Fruit fly (Drosophila melanogaster) whole organism, pupa: Measurements from ENCODE around the gene Sfp33A1.

Source experiments
- CG10348 ChIP-seq: fragments of 200-800 bp; sonication (Bioruptor generic); IDR thresholded peaks from 2 replicates; pipeline ENCODE4 v1.3.6; 2022; ENCODE audit warnings: missing biosample characterization, missing genetic modification characterization
- CG12605 ChIP-seq: fragments of 200-800 bp; sonication (Bioruptor generic); IDR thresholded peaks from 2 replicates; pipeline ENCODE4 v1.3.6; 2022; ENCODE audit warnings: missing biosample characterization, missing genetic modification characterization
- CG13204 ChIP-seq: fragments of 200-800 bp; sonication (Bioruptor generic); optimal IDR thresholded peaks from 2 replicates; lab custom pipeline; 2018; ENCODE audit warnings: missing biosample characterization, mild to moderate bottlenecking, missing genetic modification characterization, moderate library complexity
- CG14655 ChIP-seq: fragments of 200-800 bp; sonication (Bioruptor generic); optimal IDR thresholded peaks from 3 replicates; lab custom pipeline; 2017; ENCODE audit warnings: mild to moderate bottlenecking, missing biosample characterization, missing genetic modification reagents, missing genetic modification characterization
- CG15710 ChIP-seq: fragments of 200-800 bp; sonication (Bioruptor generic); optimal IDR thresholded peaks from 2 replicates; lab custom pipeline; 2018; ENCODE audit warnings: missing biosample characterization, mild to moderate bottlenecking, missing genetic modification characterization, moderate library complexity
- CG17806 ChIP-seq: fragments of 200-800 bp; sonication (Bioruptor generic); optimal IDR thresholded peaks from 2 replicates; lab custom pipeline; 2018; ENCODE audit warnings: missing biosample characterization, mild to moderate bottlenecking, missing genetic modification characterization, moderate library complexity
- CG32121 ChIP-seq: fragments of 200-800 bp; sonication (Bioruptor generic); IDR thresholded peaks from 2 replicates; pipeline ENCODE4 v1.3.6; 2022; ENCODE audit warnings: missing biosample characterization, missing genetic modification characterization
- CG34367 ChIP-seq: fragments of 200-800 bp; sonication (Bioruptor generic); optimal IDR thresholded peaks from 2 replicates; lab custom pipeline; 2018; ENCODE audit warnings: missing biosample characterization, mild to moderate bottlenecking, missing genetic modification characterization
- CG4496 ChIP-seq: fragments of 200-800 bp; sonication (Bioruptor generic); IDR thresholded peaks from 3 replicates; pipeline ENCODE4 v1.3.6; 2022; ENCODE audit warnings: missing biosample characterization, missing genetic modification characterization
- CG8159 ChIP-seq: fragments of 200-800 bp; sonication (Bioruptor generic); optimal IDR thresholded peaks from 3 replicates; lab custom pipeline; 2018; ENCODE audit warnings: missing biosample characterization, mild to moderate bottlenecking, missing genetic modification characterization, moderate library complexity
- CG8301 ChIP-seq: fragments of 200-800 bp; sonication (Bioruptor generic); optimal IDR thresholded peaks from 2 replicates; lab custom pipeline; 2018; ENCODE audit warnings: missing biosample characterization, mild to moderate bottlenecking, missing genetic modification characterization
- CG9948 ChIP-seq: fragments of 200-800 bp; sonication (Bioruptor generic); optimal IDR thresholded peaks from 2 replicates; lab custom pipeline; 2018; ENCODE audit warnings: missing biosample characterization, mild to moderate bottlenecking, missing genetic modification characterization, moderate library complexity
- D1 ChIP-seq: fragments of 200-800 bp; sonication (Bioruptor generic); optimal IDR thresholded peaks from 2 replicates; lab custom pipeline; 2018; ENCODE audit warnings: missing biosample characterization, mild to moderate bottlenecking, missing genetic modification characterization, moderate library complexity
- EcR ChIP-seq: fragments of 200-800 bp; sonication (Bioruptor generic); optimal IDR thresholded peaks from 3 replicates; lab custom pipeline; 2019; ENCODE audit warnings: missing biosample characterization, missing genetic modification characterization, mild to moderate bottlenecking, moderate library complexity, missing genetic modification reagents
- Ets98B ChIP-seq: fragments of 200-800 bp; sonication (Bioruptor generic); IDR thresholded peaks from 2 replicates; pipeline ENCODE4 v1.3.6; 2022; ENCODE audit warnings: missing biosample characterization, missing genetic modification characterization
- Pif1A ChIP-seq: fragments of 200-800 bp; sonication (Bioruptor generic); optimal IDR thresholded peaks from 3 replicates; lab custom pipeline; 2016; ENCODE audit warnings: missing biosample characterization, missing genetic modification characterization
- Pif1B ChIP-seq: fragments of 200-800 bp; sonication (Bioruptor generic); optimal IDR thresholded peaks from 3 replicates; lab custom pipeline; 2016; ENCODE audit warnings: missing biosample characterization, missing genetic modification characterization
- Snoo ChIP-seq: fragments of 200-800 bp; sonication (Bioruptor generic); optimal IDR thresholded peaks from 3 replicates; lab custom pipeline; 2017; ENCODE audit warnings: missing biosample characterization, mild to moderate bottlenecking, missing genetic modification characterization, inconsistent platforms
- fd96Ca ChIP-seq: fragments of 200-800 bp; sonication (Bioruptor generic); IDR thresholded peaks from 3 replicates; pipeline ENCODE4 v1.3.6; 2022; ENCODE audit warnings: missing biosample characterization, missing genetic modification characterization
- gl ChIP-seq: fragments of 200-800 bp; sonication (Bioruptor generic); optimal IDR thresholded peaks from 2 replicates; lab custom pipeline; 2018; ENCODE audit warnings: missing biosample characterization, mild to moderate bottlenecking, missing genetic modification characterization
- rn ChIP-seq: fragments of 200-800 bp; sonication (Bioruptor generic); IDR thresholded peaks from 2 replicates; pipeline ENCODE4 v1.3.6; 2022; ENCODE audit warnings: missing biosample characterization, missing genetic modification characterization

Sfp33A1 gene

dm6 chr2L:11754402-11754801 lies at the start of gene Sfp33A1:
Gene Sfp33A1, minus strand, starts transcription at chr2L:11754502.
- TF ChIP-seq CG17806, result no peak
- TF ChIP-seq D1, result no peak
- no peak for TF ChIP-seq Pif1A (GFP tag; lab: Kevin White, UChicago)
- TF ChIP-seq fd96Ca (GFP tag; lab: Robert Waterston, UW), result no peak
- TF ChIP-seq CG13204 (GFP tag; lab: Kevin White, UChicago), result no peak
- no peak for TF ChIP-seq CG32121 (GFP tag; lab: Robert Waterston, UW)

- TF ChIP-seq gl, result no peak
- no peak for TF ChIP-seq CG32121 (GFP tag; lab: Robert Waterston, UW)
- TF ChIP-seq Pif1B (GFP tag; lab: Kevin White, UChicago), result no peak
- no peak for TF ChIP-seq Pif1A (GFP tag; lab: Kevin White, UChicago)
- no peak for TF ChIP-seq CG9948 (tag; lab: Kevin White, UChicago)
- TF ChIP-seq CG12605 (GFP tag; lab: Robert Waterston, UW), result no peak
- no peak for TF ChIP-seq CG8159 (tag; lab: Kevin White, UChicago)
- TF ChIP-seq CG14655, result no peak
- no peak for TF ChIP-seq CG4496
- no peak for TF ChIP-seq fd96Ca (GFP tag; lab: Robert Waterston, UW)
- TF ChIP-seq Ets98B (GFP tag; lab: Robert Waterston, UW), result no peak
- TF ChIP-seq CG13204 (GFP tag; lab: Kevin White, UChicago), result no peak
- TF ChIP-seq CG8301 (tag; lab: Kevin White, UChicago), result no peak
- no peak for TF ChIP-seq CG34367
- no peak for TF ChIP-seq EcR (GFP tag; lab: Kevin White, UChicago)
- TF ChIP-seq CG15710 (tag; lab: Kevin White, UChicago), result no peak
- TF ChIP-seq D1, result no peak
- no peak for TF ChIP-seq CG10348 (GFP tag; lab: Robert Waterston, UW)
Measured at dm6 chr2L:11797127-11797526, 42.8 kb upstream of the Sfp33A1 start.

- TF ChIP-seq CG34367, result no peak
- TF ChIP-seq CG4496, result no peak
- TF ChIP-seq CG10348 (GFP tag; lab: Robert Waterston, UW), result no peak
- TF ChIP-seq CG8301 (tag; lab: Kevin White, UChicago), result no peak
- no peak for TF ChIP-seq CG9948 (tag; lab: Kevin White, UChicago)
- TF ChIP-seq CG15710 (tag; lab: Kevin White, UChicago), result no peak
- TF ChIP-seq fd96Ca (GFP tag; lab: Robert Waterston, UW), result no peak
- no peak for TF ChIP-seq Snoo
- no peak for TF ChIP-seq CG32121 (GFP tag; lab: Robert Waterston, UW)
- no peak for TF ChIP-seq Pif1B (GFP tag; lab: Kevin White, UChicago)
- TF ChIP-seq CG8159 (tag; lab: Kevin White, UChicago), result no peak
- TF ChIP-seq CG14655, result no peak
- TF ChIP-seq CG12605 (GFP tag; lab: Robert Waterston, UW), result no peak
- TF ChIP-seq, all 21 proteins: peak for 0
Measured at dm6 chr2L:11793986-11794385, 39.7 kb upstream of the Sfp33A1 start, which contains the start of gene CG14937. Gene CG14937, minus strand, starts transcription at chr2L:11794086.

- TF ChIP-seq CG12605 (GFP tag; lab: Robert Waterston, UW) (no peak), Snoo (no peak), CG34367 (no peak), gl (no peak), Ets98B (GFP tag; lab: Robert Waterston, UW) (no peak), CG32121 (GFP tag; lab: Robert Waterston, UW) (no peak), CG13204 (GFP tag; lab: Kevin White, UChicago) (no peak), D1 (no peak), EcR (GFP tag; lab: Kevin White, UChicago) (no peak), CG17806 (no peak), Pif1A (GFP tag; lab: Kevin White, UChicago) (no peak), rn (GFP tag; lab: Robert Waterston, UW) (no peak), CG8159 (tag; lab: Kevin White, UChicago) (no peak), CG14655 (no peak), CG15710 (tag; lab: Kevin White, UChicago) (no peak), Pif1B (GFP tag; lab: Kevin White, UChicago) (no peak)
- TF ChIP-seq, all 21 proteins: peak for 0
Measured at dm6 chr2L:11792265-11792664, 38.0 kb upstream of the Sfp33A1 start, which contains the start of gene Tsp33B. Gene Tsp33B, minus strand, starts transcription at chr2L:11792365.

- no peak for TF ChIP-seq CG10348 (GFP tag; lab: Robert Waterston, UW)
- no peak for TF ChIP-seq gl
- TF ChIP-seq Pif1A (GFP tag; lab: Kevin White, UChicago), result no peak
- no peak for TF ChIP-seq CG32121 (GFP tag; lab: Robert Waterston, UW)
- TF ChIP-seq rn (GFP tag; lab: Robert Waterston, UW), result no peak
- no peak for TF ChIP-seq CG13204 (GFP tag; lab: Kevin White, UChicago)
- TF ChIP-seq D1, result no peak
- no peak for TF ChIP-seq Snoo
- no peak for TF ChIP-seq CG12605 (GFP tag; lab: Robert Waterston, UW)
- TF ChIP-seq Pif1B (GFP tag; lab: Kevin White, UChicago), result no peak
- TF ChIP-seq fd96Ca (GFP tag; lab: Robert Waterston, UW), result no peak
- TF ChIP-seq CG8301 (tag; lab: Kevin White, UChicago), result no peak
- TF ChIP-seq EcR (GFP tag; lab: Kevin White, UChicago), result no peak
- no peak for TF ChIP-seq Ets98B (GFP tag; lab: Robert Waterston, UW)
- no peak for TF ChIP-seq CG8159 (tag; lab: Kevin White, UChicago)
- TF ChIP-seq CG15710 (tag; lab: Kevin White, UChicago), result no peak
Measured at dm6 chr2L:11789690-11790089, 35.4 kb upstream of the Sfp33A1 start, which contains the start of gene CG14932. Gene CG14932, plus strand, starts transcription at chr2L:11789919.

dm6 chr2L:11788034-11788433 lies 33.7 kb upstream of the Sfp33A1 start, which contains the start of gene CG14931:
Gene CG14931, plus strand, starts transcription at chr2L:11788334.
- TF ChIP-seq CG14655 (no peak), CG13204 (GFP tag; lab: Kevin White, UChicago) (no peak), CG17806 (no peak)
- TF ChIP-seq, all 21 proteins: peak for 0
